Worm (Caenorhabditis elegans) whole organism, L4/young adult: ENCODE data around the gene R07B7.9.

Source experiments
- W03F9.2 ChIP-seq: fragments of 150-350 bp; optimal IDR thresholded peaks from 2 replicates; lab custom pipeline; 2014; ENCODE audit warnings: missing biosample characterization, missing genetic modification characterization
- him-1 ChIP-seq: sonication (generic microtip); optimal IDR thresholded peaks from 2 replicates; lab custom pipeline; 2016; ENCODE audit warnings: missing genotype, missing genetic modification reagents, missing genetic modification characterization, missing compliant biosample characterization

DNA sequence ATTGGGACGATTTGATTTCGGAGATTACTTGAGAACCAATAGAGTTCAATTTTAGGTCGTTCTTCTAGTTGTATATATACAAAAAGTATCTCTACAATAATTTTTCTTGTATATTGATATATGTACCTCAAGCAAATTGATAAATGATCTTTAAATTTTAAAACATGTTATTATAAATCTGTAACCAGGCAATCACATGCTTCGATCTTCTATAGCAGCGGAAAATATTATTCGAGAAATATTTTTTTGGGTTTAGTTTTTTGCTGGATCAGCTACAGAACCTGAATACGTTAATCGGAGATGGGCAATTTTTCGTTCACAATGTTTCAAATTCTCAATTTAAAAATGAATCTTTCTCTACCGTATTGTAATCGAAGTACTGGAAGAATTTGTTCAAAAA lies 8.6 kb upstream of the R07B7.9 start, which contains the start of gene R07B7.12:
- TF ChIP-seq him-1 (no peak), W03F9.2 (tag; lab: Kevin White, UChicago) (no peak)
